Fruit fly (Drosophila melanogaster): Measurements from ENCODE around the gene ru.

Gene ru

dm6 chr3L:1408093-1408492 lies 37.7 kb downstream of the ru start (continued):
- no peak for TF ChIP-seq CG2889 (GFP tag; IDR thresholded peaks at IDR 0.05)
- peak; percentile 36 for TF ChIP-seq CG17359 (tag; optimal IDR thresholded peaks at IDR 0.05)
- TF ChIP-seq row (GFP tag; IDR thresholded peaks at IDR 0.05): no peak
- no peak for TF ChIP-seq dmrt11E (tag; optimal IDR thresholded peaks at IDR 0.05)
- no peak for TF ChIP-seq tna (GFP tag; IDR thresholded peaks at IDR 0.05; ENCODE audit: partially characterized antibody)
- no peak for TF ChIP-seq lbe (GFP tag; optimal IDR thresholded peaks at IDR 0.05)
- TF ChIP-seq CG11560 (tag; IDR thresholded peaks at IDR 0.05): no peak
- no peak for TF ChIP-seq Doc3 (GFP tag; IDR thresholded peaks at IDR 0.05; ENCODE audit: partially characterized antibody)
- no peak for TF ChIP-seq ken (GFP tag; IDR thresholded peaks at IDR 0.05)
- TF ChIP-seq CG13624 (GFP tag; optimal IDR thresholded peaks at IDR 0.05): no peak
- no peak for TF ChIP-seq ERR (GFP tag; optimal IDR thresholded peaks at IDR 0.05)
- no peak for TF ChIP-seq NC2α (GFP tag; optimal IDR thresholded peaks at IDR 0.05)
- no peak for TF ChIP-seq wdn (GFP tag; IDR thresholded peaks at IDR 0.05)

DNA sequence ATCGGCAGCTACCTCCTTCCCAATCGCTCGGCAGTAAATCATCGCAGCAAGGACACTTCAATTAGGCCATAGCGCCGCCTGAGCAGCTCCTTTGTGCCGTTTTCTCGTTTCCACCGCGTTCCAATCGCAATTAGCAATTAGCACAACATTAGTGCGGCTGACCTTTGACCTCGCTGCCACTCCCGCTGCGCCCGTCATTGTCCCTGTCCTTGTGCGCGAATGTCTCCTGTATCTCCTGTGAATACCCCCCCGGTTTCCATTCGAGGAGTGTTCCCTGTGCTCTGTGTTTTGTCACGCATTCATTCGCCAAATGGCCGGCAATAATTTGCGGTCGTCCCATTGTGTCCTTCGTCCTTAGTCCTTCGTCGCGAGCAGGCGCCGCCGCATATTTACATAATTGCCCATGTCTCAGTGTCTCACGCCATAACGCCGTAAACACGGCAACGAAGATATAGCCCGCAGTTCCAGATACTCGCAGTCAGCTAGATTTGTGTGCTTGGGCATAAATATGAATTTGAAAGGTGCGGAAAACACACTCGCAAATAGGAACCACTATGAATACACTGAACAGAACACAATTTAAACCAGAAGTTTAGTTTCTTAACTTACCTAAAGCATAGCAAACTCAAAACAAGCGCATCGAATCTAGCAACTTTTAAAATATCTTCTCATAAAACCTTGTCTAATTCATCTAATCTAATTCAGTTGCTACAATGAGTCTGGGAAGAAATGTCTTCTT lies 40.1 kb downstream of the ru start, which contains the start of gene CG9168:
TSS of gene CG9168 (plus strand) at position 689 of the 739 bp plus-strand sequence.
- TF ChIP-seq Med (GFP tag): no peak
- peak; percentile 99 for TF ChIP-seq zen (tag; optimal IDR thresholded peaks at IDR 0.05)
- TF ChIP-seq tap (tag; optimal IDR thresholded peaks at IDR 0.05): no peak
- TF ChIP-seq Bdp1 (GFP tag; optimal IDR thresholded peaks at IDR 0.05): no peak
- TF ChIP-seq abd-A (tag; optimal IDR thresholded peaks at IDR 0.05): peak; percentile 9
- no peak for TF ChIP-seq CG14014 (GFP tag; IDR thresholded peaks at IDR 0.05)
- no peak for TF ChIP-seq Poxn (GFP tag; IDR thresholded peaks at IDR 0.05)
- no peak for TF ChIP-seq CG18599 (GFP tag; optimal IDR thresholded peaks at IDR 0.05)
- TF ChIP-seq ro (GFP tag; IDR thresholded peaks at IDR 0.05): no peak
- no peak for TF ChIP-seq Hr39 (optimal IDR thresholded peaks at IDR 0.05)
- TF ChIP-seq Tbp (GFP tag; optimal IDR thresholded peaks at IDR 0.05): no peak
- no peak for TF ChIP-seq vvl (GFP tag; IDR thresholded peaks at IDR 0.05)
- TF ChIP-seq Dll (GFP tag; IDR thresholded peaks at IDR 0.05; ENCODE audit: partially characterized antibody): no peak
- peak; percentile 98 for TF ChIP-seq D (optimal IDR thresholded peaks at IDR 0.05)
- no peak for TF ChIP-seq D (GFP tag; optimal IDR thresholded peaks at IDR 0.05)
- no peak for TF ChIP-seq ftz-f1 (GFP tag; optimal IDR thresholded peaks at IDR 0.05)
- TF ChIP-seq Hmx (GFP tag; optimal IDR thresholded peaks at IDR 0.05): no peak
- TF ChIP-seq CG17385 (GFP tag; optimal IDR thresholded peaks at IDR 0.05): no peak
- TF ChIP-seq cad (GFP tag; optimal IDR thresholded peaks at IDR 0.05): peak; percentile 85
- TF ChIP-seq sc (optimal IDR thresholded peaks at IDR 0.05): no peak
- TF ChIP-seq sc (GFP tag; optimal IDR thresholded peaks at IDR 0.05): no peak
- no peak for TF ChIP-seq Taf1 (GFP tag; IDR thresholded peaks at IDR 0.05)
- peak in 1 of 2 experiments; percentile 83 for TF ChIP-seq tll (GFP tag; optimal IDR thresholded peaks at IDR 0.05)
- no peak for TF ChIP-seq oc (tag; optimal IDR thresholded peaks at IDR 0.05)

dm6 chr3L:1414032-1414431 lies 43.6 kb downstream of the ru start:
- no peak for TF ChIP-seq Dll (GFP tag; IDR thresholded peaks at IDR 0.05; ENCODE audit: partially characterized antibody)
- no peak for TF ChIP-seq gfzf (GFP tag; optimal IDR thresholded peaks at IDR 0.05)
- TF ChIP-seq CG4854 (GFP tag; optimal IDR thresholded peaks at IDR 0.05): no peak
- TF ChIP-seq Poxn (GFP tag; IDR thresholded peaks at IDR 0.05): no peak
- TF ChIP-seq oc (tag; optimal IDR thresholded peaks at IDR 0.05): peak; percentile 52
- TF ChIP-seq Lhr (GFP tag; optimal IDR thresholded peaks at IDR 0.05): peak; percentile 19
- peak; percentile 20 for TF ChIP-seq CG30403 (GFP tag; optimal IDR thresholded peaks at IDR 0.05)
- no peak for TF ChIP-seq dimm (GFP tag; IDR thresholded peaks at IDR 0.05)
- no peak for TF ChIP-seq grn (GFP tag; optimal IDR thresholded peaks at IDR 0.05)
- TF ChIP-seq Dad (GFP tag; optimal IDR thresholded peaks at IDR 0.05): no peak
- no peak for TF ChIP-seq CG11504 (tag; optimal IDR thresholded peaks at IDR 0.05)
- no peak for TF ChIP-seq insv (GFP tag; optimal IDR thresholded peaks at IDR 0.05)
- TF ChIP-seq Oli (tag; optimal IDR thresholded peaks at IDR 0.05): peak; percentile 35
- peak; percentile 8 for TF ChIP-seq Camta (GFP tag; optimal IDR thresholded peaks at IDR 0.05)
- TF ChIP-seq MTF-1 (GFP tag; optimal IDR thresholded peaks at IDR 0.05; ENCODE audit: borderline replicate concordance): no peak
- peak; percentile 43; the same call in 1 of the 2 replicates for TF ChIP-seq sob (GFP tag; IDR thresholded peaks at IDR 0.05)

Measured in whole organism, embryonic.